Fruit fly (Drosophila melanogaster) whole organism, adult: ENCODE data around the gene Spg7.

Experiments used
- CG11617 ChIP-seq: fragments of 200-800 bp; sonication (Bioruptor generic); optimal IDR thresholded peaks from 2 replicates; lab custom pipeline; 2017; ENCODE audit warnings: mild to moderate bottlenecking, missing biosample characterization, missing genetic modification reagents, missing genetic modification characterization
- CG12768 ChIP-seq: fragments of 200-800 bp; sonication (Bioruptor generic); optimal IDR thresholded peaks from 2 replicates; lab custom pipeline; 2017; ENCODE audit warnings: missing biosample characterization, missing genetic modification characterization, mild to moderate bottlenecking, moderate library complexity, missing genetic modification reagents
- CG14711 ChIP-seq: fragments of 200-800 bp; sonication (Bioruptor generic); optimal IDR thresholded peaks from 2 replicates; lab custom pipeline; 2018; ENCODE audit warnings: missing biosample characterization, mild to moderate bottlenecking, missing genetic modification characterization, moderate library complexity
- CG1620 ChIP-seq: fragments of 200-800 bp; sonication (Bioruptor generic); optimal IDR thresholded peaks from 2 replicates; lab custom pipeline; 2016; ENCODE audit warnings: missing biosample characterization, missing genetic modification characterization
- CG33017 ChIP-seq: fragments of 200-800 bp; sonication (Bioruptor generic); optimal IDR thresholded peaks from 2 replicates; lab custom pipeline; 2018; ENCODE audit warnings: missing biosample characterization, mild to moderate bottlenecking, missing genetic modification characterization, moderate library complexity
- CG5204 ChIP-seq: fragments of 200-800 bp; sonication (Bioruptor generic); optimal IDR thresholded peaks from 2 replicates; lab custom pipeline; 2016; ENCODE audit warnings: missing biosample characterization, missing genetic modification characterization
- CG7045 ChIP-seq: fragments of 200-800 bp; sonication (Bioruptor generic); optimal IDR thresholded peaks from 2 replicates; lab custom pipeline; 2017; ENCODE audit warnings: missing biosample characterization, mild to moderate bottlenecking, missing genetic modification characterization
- CG7101 ChIP-seq: fragments of 200-800 bp; sonication (Bioruptor generic); optimal IDR thresholded peaks from 2 replicates; lab custom pipeline; 2018; ENCODE audit warnings: missing biosample characterization, mild to moderate bottlenecking, missing genetic modification characterization, moderate library complexity
- Clk ChIP-seq: fragments of 200-800 bp; sonication (Bioruptor generic); optimal IDR thresholded peaks from 2 replicates; lab custom pipeline; 2017; ENCODE audit warnings: missing biosample characterization, missing genetic modification characterization
- Crg-1 ChIP-seq: fragments of 200-800 bp; sonication (Bioruptor generic); optimal IDR thresholded peaks from 2 replicates; lab custom pipeline; 2016; ENCODE audit warnings: missing biosample characterization, missing genetic modification characterization
- Hr96 ChIP-seq: fragments of 200-800 bp; sonication (Bioruptor generic); optimal IDR thresholded peaks from 2 replicates; lab custom pipeline; 2016; ENCODE audit warnings: missing biosample characterization, missing genetic modification characterization
- Mnt ChIP-seq: fragments of 200-800 bp; sonication (Bioruptor generic); optimal IDR thresholded peaks from 2 replicates; lab custom pipeline; 2016; ENCODE audit warnings: missing biosample characterization, mild to moderate bottlenecking, missing genetic modification characterization
- bab1 ChIP-seq: fragments of 200-800 bp; sonication (Bioruptor generic); optimal IDR thresholded peaks from 3 replicates; lab custom pipeline; 2019; ENCODE audit warnings: missing biosample characterization, mild to moderate bottlenecking, missing genetic modification characterization, moderate library complexity
- cic ChIP-seq: fragments of 200-800 bp; sonication (Bioruptor generic); optimal IDR thresholded peaks from 2 replicates; lab custom pipeline; 2017; ENCODE audit warnings: missing biosample characterization, mild to moderate bottlenecking, missing genetic modification characterization, moderate library complexity
- cnc ChIP-seq, 2 experiments: fragments of >200 bp; optimal IDR thresholded peaks; 2 replicates each; lab custom pipeline; 2017
- kay ChIP-seq: fragments of 200-800 bp; sonication (Bioruptor generic); peaks from one replicate; lab custom pipeline; 2016; ENCODE audit warnings: missing biosample characterization, missing genetic modification characterization, borderline replicate concordance
- ovo ChIP-seq: fragments of 200-800 bp; sonication (Bioruptor generic); optimal IDR thresholded peaks from 2 replicates; lab custom pipeline; 2016; ENCODE audit warnings: missing biosample characterization, missing genetic modification characterization
- pad ChIP-seq: fragments of 200-800 bp; sonication (Bioruptor generic); optimal IDR thresholded peaks from 3 replicates; lab custom pipeline; 2017; ENCODE audit warnings: missing biosample characterization, missing genetic modification characterization, mild to moderate bottlenecking, moderate library complexity, missing genetic modification reagents
- tj ChIP-seq: fragments of 200-800 bp; sonication (Bioruptor generic); optimal IDR thresholded peaks from 3 replicates; lab custom pipeline; 2017; ENCODE audit warnings: missing biosample characterization, mild to moderate bottlenecking, missing genetic modification characterization, moderate library complexity
- toe ChIP-seq: fragments of 200-800 bp; sonication (Bioruptor generic); optimal IDR thresholded peaks from 2 replicates; lab custom pipeline; 2016; ENCODE audit warnings: missing biosample characterization, missing genetic modification characterization

The Spg7 gene

DNA sequence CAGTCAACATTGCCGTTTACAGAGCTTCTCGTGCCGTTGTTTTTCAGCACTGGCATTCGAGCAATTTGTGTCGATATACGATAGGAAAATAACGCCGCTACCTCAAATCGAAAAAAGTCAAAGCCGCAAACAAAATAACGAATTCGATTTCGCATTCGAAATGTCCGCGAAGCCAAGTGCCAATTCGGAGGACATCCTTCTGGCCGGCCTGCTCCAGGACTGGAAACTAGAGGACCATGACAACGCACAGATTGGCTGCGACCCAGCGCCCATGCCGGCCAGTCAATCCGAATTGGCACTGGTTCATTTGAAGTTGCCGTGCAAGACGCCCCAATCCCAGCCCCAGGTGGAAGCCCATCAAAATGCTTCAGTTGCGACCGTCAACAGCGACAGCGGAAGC, 16.7 kb upstream of the Spg7 start:
- TF ChIP-seq CG12768 (GFP tag; lab: Kevin White, UChicago) (no peak), Hr96 (GFP tag; lab: Kevin White, UChicago) (no peak), CG7101 (tag; lab: Kevin White, UChicago) (no peak), CG5204 (no peak), CG14711 (tag; lab: Kevin White, UChicago) (peak; percentile 15), bab1 (peak; percentile 90), CG1620 (GFP tag; lab: Kevin White, UChicago) (peak; percentile 7), cnc (optimal IDR thresholded peaks at IDR 0.05; lab: Kevin White, UChicago) (no peak), Crg-1 (GFP tag; lab: Kevin White, UChicago) (peak; percentile 1), CG33017 (tag; lab: Kevin White, UChicago) (no peak), cic (no peak), Clk (GFP tag; lab: Kevin White, UChicago) (no peak), ovo (GFP tag; lab: Kevin White, UChicago) (no peak), toe (GFP tag; lab: Kevin White, UChicago) (no peak), tj (peak; percentile 12), CG7045 (GFP tag; lab: Kevin White, UChicago) (no peak), kay (no peak), pad (GFP tag; lab: Kevin White, UChicago) (peak; percentile 34), Mnt (no peak), CG11617 (GFP tag; lab: Kevin White, UChicago) (peak; percentile 29)

DNA sequence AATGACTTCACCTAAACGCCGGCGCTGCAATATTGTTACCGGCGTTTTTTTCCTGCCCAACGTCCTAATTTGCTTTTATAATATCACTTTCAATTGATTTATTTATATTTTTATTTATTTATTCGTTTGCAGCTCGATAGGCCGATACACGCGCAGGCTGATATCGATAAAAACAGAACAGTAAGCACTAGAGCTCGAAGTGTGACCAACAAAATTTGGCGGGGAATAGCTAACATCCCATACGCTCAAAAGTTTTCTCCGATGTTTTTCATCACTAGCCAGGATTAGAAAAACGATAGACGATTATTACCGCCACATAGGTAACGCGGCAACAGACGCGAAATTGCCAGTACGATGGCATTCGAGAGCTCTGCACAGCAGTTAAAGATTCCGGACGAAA, 15.8 kb upstream of the Spg7 start, which contains the start of the genes CG2685 and CG2694:
TSS of gene CG2685 (minus strand) at position 185 of the 400 bp plus-strand sequence.
TSS of gene CG2694 (plus strand) at position 304 of the 400 bp plus-strand sequence.
- TF ChIP-seq pad (GFP tag; lab: Kevin White, UChicago) (peak; percentile 9), Hr96 (GFP tag; lab: Kevin White, UChicago) (no peak), kay (no peak), CG33017 (tag; lab: Kevin White, UChicago) (no peak), CG5204 (no peak), CG14711 (tag; lab: Kevin White, UChicago) (no peak), bab1 (peak; percentile 20), CG1620 (GFP tag; lab: Kevin White, UChicago) (peak; percentile 0), ovo (GFP tag; lab: Kevin White, UChicago) (no peak), Crg-1 (GFP tag; lab: Kevin White, UChicago) (no peak), CG7045 (GFP tag; lab: Kevin White, UChicago) (no peak), CG11617 (GFP tag; lab: Kevin White, UChicago) (no peak), CG7101 (tag; lab: Kevin White, UChicago) (peak; percentile 20), cic (no peak), Clk (GFP tag; lab: Kevin White, UChicago) (no peak), cnc (optimal IDR thresholded peaks at IDR 0.05; lab: Kevin White, UChicago) (no peak), Mnt (peak; percentile 45), CG12768 (GFP tag; lab: Kevin White, UChicago) (no peak), toe (GFP tag; lab: Kevin White, UChicago) (no peak), tj (no peak)

dm6 chrX:2708156-2708734, 10.2 kb upstream of the Spg7 start, which contains the start of gene CG2681:
CG2681 (plus strand) TSS chrX:2708684.
- TF ChIP-seq CG11617 (GFP tag; lab: Kevin White, UChicago) (peak; percentile 7), tj (no peak), cnc (optimal IDR thresholded peaks at IDR 0.05; lab: Kevin White, UChicago) (no peak), pad (GFP tag; lab: Kevin White, UChicago) (peak; percentile 1), CG33017 (tag; lab: Kevin White, UChicago) (no peak), Hr96 (GFP tag; lab: Kevin White, UChicago) (peak; percentile 18), CG1620 (GFP tag; lab: Kevin White, UChicago) (no peak), CG14711 (tag; lab: Kevin White, UChicago) (no peak), kay (no peak), CG7045 (GFP tag; lab: Kevin White, UChicago) (no peak), CG7101 (tag; lab: Kevin White, UChicago) (peak; percentile 42), CG5204 (no peak), toe (GFP tag; lab: Kevin White, UChicago) (peak; percentile 17), CG12768 (GFP tag; lab: Kevin White, UChicago) (no peak), bab1 (no peak), Mnt (peak; percentile 44), ovo (GFP tag; lab: Kevin White, UChicago) (no peak), Clk (GFP tag; lab: Kevin White, UChicago) (no peak), Crg-1 (GFP tag; lab: Kevin White, UChicago) (peak; percentile 9), cic (no peak)

- no peak for TF ChIP-seq pad (GFP tag; lab: Kevin White, UChicago)
- TF ChIP-seq Mnt, result no peak
- TF ChIP-seq cic, result no peak
- TF ChIP-seq ovo (GFP tag; lab: Kevin White, UChicago), result no peak
- no peak for TF ChIP-seq bab1
- no peak for TF ChIP-seq CG11617 (GFP tag; lab: Kevin White, UChicago)
- no peak for TF ChIP-seq tj
- no peak for TF ChIP-seq cnc (optimal IDR thresholded peaks at IDR 0.05; lab: Kevin White, UChicago)
- TF ChIP-seq CG1620 (GFP tag; lab: Kevin White, UChicago), result no peak
Measured at dm6 chrX:2707377-2708090, 9.5 kb upstream of the Spg7 start, which contains the start of gene CG2680. CG2680 (minus strand) TSS chrX:2707427.

dm6 chrX:2704134-2704773, 6.2 kb upstream of the Spg7 start, which contains the start of gene eIF2Bbeta:
eIF2Bbeta (plus strand) TSS chrX:2704571.
- TF ChIP-seq CG7045 (GFP tag; lab: Kevin White, UChicago) (no peak), toe (GFP tag; lab: Kevin White, UChicago) (no peak), cnc (optimal IDR thresholded peaks at IDR 0.05; lab: Kevin White, UChicago) (no peak), bab1 (peak; percentile 6)
